Fruit fly (Drosophila melanogaster) Kc167 (cell line): Measurements from ENCODE around the gene tgy.

Experiments
- Myc ChIP-seq: fragments of >200 bp; optimal IDR thresholded peaks from 2 replicates; lab custom pipeline; 2017; ENCODE audit warnings: missing external identifiers
- Sin3A ChIP-seq: fragments of >200 bp; optimal IDR thresholded peaks from 2 replicates; lab custom pipeline; 2018; ENCODE audit warnings: missing external identifiers
- h ChIP-seq: fragments of >200 bp; optimal IDR thresholded peaks from 3 replicates; lab custom pipeline; 2018; ENCODE audit warnings: missing external identifiers
- insv ChIP-seq: fragments of >200 bp; optimal IDR thresholded peaks from 3 replicates; lab custom pipeline; 2018; ENCODE audit warnings: missing external identifiers

DNA sequence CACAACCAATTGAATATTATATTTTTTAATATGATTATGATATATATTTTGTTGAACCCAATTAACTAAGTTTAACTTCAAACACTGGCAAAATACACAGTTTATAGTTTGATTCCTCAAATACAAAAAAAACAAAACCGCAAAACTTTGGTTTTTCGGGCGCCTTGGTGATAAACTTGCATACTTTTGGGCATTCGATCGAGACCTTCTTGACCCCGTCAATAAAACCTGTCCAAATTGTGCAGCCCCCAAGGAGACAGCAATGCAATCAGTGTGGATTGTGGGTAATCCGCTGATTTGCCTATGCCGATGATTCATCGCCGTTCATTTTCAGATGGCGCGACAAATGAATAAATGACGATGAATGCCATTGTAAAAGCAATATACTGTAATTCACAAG, 30.4 kb upstream of the tgy start:
- TF ChIP-seq Sin3A (no peak), h (lab: Kevin White, UChicago) (no peak), insv (no peak), Myc (lab: Kevin White, UChicago) (no peak)
